Worm (Caenorhabditis elegans) whole organism, L3 larva: Measurements from ENCODE around the gene mics-1.

ENCODE experiments used
- R02D3.7 ChIP-seq: fragments of 150-350 bp; optimal IDR thresholded peaks from 2 replicates; lab custom pipeline; 2014; ENCODE audit warnings: missing biosample characterization, missing genetic modification characterization
- ZK546.5 ChIP-seq: sonication (generic microtip); optimal IDR thresholded peaks from 2 replicates; lab custom pipeline; 2017; ENCODE audit warnings: missing biosample characterization, missing genetic modification characterization
- aly-2 ChIP-seq: fragments of 150-350 bp; optimal IDR thresholded peaks from 2 replicates; lab custom pipeline; 2014; ENCODE audit warnings: missing biosample characterization, missing genetic modification characterization
- ceh-16 ChIP-seq: sonication (generic microtip); optimal IDR thresholded peaks from 2 replicates; lab custom pipeline; 2017; ENCODE audit warnings: missing biosample characterization, missing genetic modification characterization
- ceh-82 ChIP-seq: fragments of 150-350 bp; optimal IDR thresholded peaks from 2 replicates; lab custom pipeline; 2014; ENCODE audit warnings: missing biosample characterization, missing genetic modification characterization
- ceh-9 ChIP-seq: sonication (generic microtip); optimal IDR thresholded peaks from 2 replicates; lab custom pipeline; 2018; ENCODE audit warnings: missing biosample characterization, missing genetic modification characterization
- egl-27 ChIP-seq: sonication (generic microtip); optimal IDR thresholded peaks from 4 replicates; lab custom pipeline; 2017; ENCODE audit warnings: missing biosample characterization, missing genetic modification reagents, missing genetic modification characterization
- elt-1 ChIP-seq: fragments of 150-350 bp; optimal IDR thresholded peaks from 2 replicates; lab custom pipeline; 2014; ENCODE audit warnings: missing biosample characterization, missing genetic modification characterization
- elt-2 ChIP-seq: sonication (generic microtip); optimal IDR thresholded peaks from 2 replicates; lab custom pipeline; 2016; ENCODE audit warnings: missing genetic modification reagents, mild to moderate bottlenecking, missing genetic modification characterization, missing compliant biosample characterization
- elt-3 ChIP-seq, 3 experiments: fragments of 150-350 bp in 1 of 3; sonication (generic microtip) in 2 of 3; optimal IDR thresholded peaks; 2 replicates in 2 of 3; 4 replicates in 1 of 3; lab custom pipeline; 2014 to 2017; ENCODE audit warnings: missing biosample characterization in 3 of 3, missing genetic modification characterization in 3 of 3
- eor-1 ChIP-seq, 2 experiments: fragments of 150-350 bp; optimal IDR thresholded peaks; 2 replicates each; lab custom pipeline; 2014 to 2018; ENCODE audit warnings: missing biosample characterization in 2 of 2, missing genetic modification characterization in 2 of 2
- fkh-10 ChIP-seq: sonication (generic microtip); optimal IDR thresholded peaks from 2 replicates; lab custom pipeline; 2017; ENCODE audit warnings: missing biosample characterization, missing genetic modification reagents, missing genetic modification characterization
- fkh-2 ChIP-seq: fragments of 150-350 bp; optimal IDR thresholded peaks from 2 replicates; lab custom pipeline; 2014; ENCODE audit warnings: missing biosample characterization, missing genetic modification reagents, missing genetic modification characterization
- fos-1 ChIP-seq: fragments of 150-350 bp; optimal IDR thresholded peaks from 2 replicates; lab custom pipeline; 2014; ENCODE audit warnings: missing biosample characterization, missing genetic modification characterization
- hmg-11 ChIP-seq: sonication (generic microtip); optimal IDR thresholded peaks from 2 replicates; lab custom pipeline; 2016; ENCODE audit warnings: missing genetic modification characterization, missing compliant biosample characterization
- lin-15B ChIP-seq: fragments of 150-350 bp; optimal IDR thresholded peaks from 2 replicates; lab custom pipeline; 2014; ENCODE audit warnings: missing biosample characterization, missing genetic modification characterization
- lin-39 ChIP-seq: fragments of 150-350 bp; optimal IDR thresholded peaks from 2 replicates; lab custom pipeline; 2018; ENCODE audit warnings: missing biosample characterization, missing genetic modification reagents, missing genetic modification characterization
- lsy-12 ChIP-seq: sonication (generic microtip); optimal IDR thresholded peaks from 2 replicates; lab custom pipeline; 2016; ENCODE audit warnings: mild to moderate bottlenecking, missing genetic modification characterization, missing compliant biosample characterization
- mdl-1 ChIP-seq: fragments of 150-350 bp; optimal IDR thresholded peaks from 2 replicates; lab custom pipeline; 2014; ENCODE audit warnings: missing biosample characterization, missing genetic modification characterization
- mml-1 ChIP-seq: fragments of 150-350 bp; sonication (generic microtip); optimal IDR thresholded peaks from 3 replicates; lab custom pipeline; 2014; ENCODE audit warnings: missing biosample characterization, missing genetic modification characterization
- nfya-1 ChIP-seq: sonication (generic microtip); optimal IDR thresholded peaks from 2 replicates; lab custom pipeline; 2017; ENCODE audit warnings: missing genetic modification characterization, mild to moderate bottlenecking, missing compliant biosample characterization, antibody characterized with exemption, moderate library complexity; ENCODE audit not compliant: insufficient read depth
- nhr-23 ChIP-seq: fragments of 150-350 bp; optimal IDR thresholded peaks from 2 replicates; lab custom pipeline; 2014; ENCODE audit warnings: missing biosample characterization, missing genetic modification reagents, missing genetic modification characterization
- nhr-28 ChIP-seq: fragments of 150-350 bp; optimal IDR thresholded peaks from 2 replicates; lab custom pipeline; 2014; ENCODE audit warnings: missing biosample characterization, missing genetic modification characterization
- nhr-67 ChIP-seq: fragments of 150-350 bp; optimal IDR thresholded peaks from 2 replicates; lab custom pipeline; 2014; ENCODE audit warnings: missing biosample characterization, missing genetic modification characterization
- nhr-76 ChIP-seq: fragments of 150-350 bp; sonication (generic microtip); optimal IDR thresholded peaks from 5 replicates; lab custom pipeline; 2014; ENCODE audit warnings: missing biosample characterization, missing genetic modification characterization
- nhr-77 ChIP-seq: fragments of 150-350 bp; optimal IDR thresholded peaks from 2 replicates; lab custom pipeline; 2014; ENCODE audit warnings: missing biosample characterization, missing genetic modification characterization
- pha-4 ChIP-seq: fragments of 150-350 bp; optimal IDR thresholded peaks from 2 replicates; lab custom pipeline; 2014; ENCODE audit warnings: missing biosample characterization, missing genetic modification reagents, missing genetic modification characterization
- sea-2 ChIP-seq: fragments of 150-350 bp; sonication (generic microtip); optimal IDR thresholded peaks from 4 replicates; lab custom pipeline; 2014; ENCODE audit warnings: missing biosample characterization, missing genetic modification reagents, missing genetic modification characterization
- snpc-4 ChIP-seq: fragments of 150-350 bp; optimal IDR thresholded peaks from 2 replicates; lab custom pipeline; 2014; ENCODE audit warnings: missing biosample characterization, missing genetic modification characterization
- ztf-11 ChIP-seq: fragments of 150-350 bp; optimal IDR thresholded peaks from 2 replicates; lab custom pipeline; 2014; ENCODE audit warnings: missing biosample characterization, missing genetic modification characterization
- ztf-4 ChIP-seq: fragments of 150-350 bp; optimal IDR thresholded peaks from 2 replicates; lab custom pipeline; 2014; ENCODE audit warnings: missing biosample characterization, missing genetic modification characterization

The mics-1 gene

DNA sequence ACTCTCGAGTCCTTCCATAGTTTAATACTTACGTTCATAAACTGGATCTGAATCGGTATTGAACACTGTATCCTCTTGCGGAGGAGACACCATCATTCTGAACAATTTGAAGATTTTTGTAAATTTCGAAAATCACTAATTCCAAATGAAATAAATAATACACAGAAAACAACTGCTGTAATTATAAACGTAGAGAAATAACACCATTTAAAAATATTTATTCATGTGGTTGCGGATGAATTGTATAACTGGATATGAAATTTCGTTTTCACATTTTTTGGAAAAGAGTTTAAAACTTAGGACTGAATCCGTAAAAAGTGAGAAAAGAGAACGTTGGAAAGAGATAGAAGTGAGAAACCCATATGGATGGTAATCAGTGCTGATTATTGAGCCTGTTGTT lies at the start of gene mics-1:
mics-1 (minus strand) TSS at position 101 of the 400 bp plus-strand sequence.
- TF ChIP-seq hmg-11 (tag; lab: Kevin White, UChicago) (no peak), eor-1 (tag; optimal IDR thresholded peaks at IDR 0.05; lab: Kevin White, UChicago) (no peak), sea-2 (GFP tag; lab: Kevin White, UChicago) (no peak)
- TF ChIP-seq, all 47 proteins: peak for 0

DNA sequence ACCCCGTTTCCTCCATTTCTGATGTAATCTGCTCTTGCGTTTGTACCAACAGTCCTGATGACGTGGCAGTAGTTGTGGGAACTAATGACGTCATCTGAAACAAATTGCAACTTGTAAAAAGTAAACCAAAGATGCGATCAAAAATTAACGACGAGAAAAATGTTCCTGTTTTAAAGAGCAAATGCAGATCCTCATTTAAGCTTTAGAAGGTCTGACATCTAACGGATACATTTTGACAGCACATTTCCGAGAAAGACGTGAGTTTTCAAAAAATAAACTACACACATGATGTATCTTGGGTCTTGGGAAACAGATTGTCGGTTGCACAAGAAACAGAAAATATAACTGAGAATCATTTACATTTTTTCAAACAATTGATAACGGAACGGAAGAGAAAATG lies 37.4 kb upstream of the mics-1 start, which contains the start of gene H09F14.1:
H09F14.1 (minus strand) TSS at position 101 of the 400 bp plus-strand sequence.
- TF ChIP-seq aly-2 (no peak), fkh-10 (GFP tag; lab: Kevin White, UChicago) (no peak), snpc-4 (no peak), lin-15B (tag; lab: Kevin White, UChicago) (no peak), ztf-4 (tag; lab: Kevin White, UChicago) (no peak), nhr-77 (tag; lab: Kevin White, UChicago) (no peak), elt-3 (tag; optimal IDR thresholded peaks at IDR 0.05; lab: Kevin White, UChicago) (no peak)

DNA sequence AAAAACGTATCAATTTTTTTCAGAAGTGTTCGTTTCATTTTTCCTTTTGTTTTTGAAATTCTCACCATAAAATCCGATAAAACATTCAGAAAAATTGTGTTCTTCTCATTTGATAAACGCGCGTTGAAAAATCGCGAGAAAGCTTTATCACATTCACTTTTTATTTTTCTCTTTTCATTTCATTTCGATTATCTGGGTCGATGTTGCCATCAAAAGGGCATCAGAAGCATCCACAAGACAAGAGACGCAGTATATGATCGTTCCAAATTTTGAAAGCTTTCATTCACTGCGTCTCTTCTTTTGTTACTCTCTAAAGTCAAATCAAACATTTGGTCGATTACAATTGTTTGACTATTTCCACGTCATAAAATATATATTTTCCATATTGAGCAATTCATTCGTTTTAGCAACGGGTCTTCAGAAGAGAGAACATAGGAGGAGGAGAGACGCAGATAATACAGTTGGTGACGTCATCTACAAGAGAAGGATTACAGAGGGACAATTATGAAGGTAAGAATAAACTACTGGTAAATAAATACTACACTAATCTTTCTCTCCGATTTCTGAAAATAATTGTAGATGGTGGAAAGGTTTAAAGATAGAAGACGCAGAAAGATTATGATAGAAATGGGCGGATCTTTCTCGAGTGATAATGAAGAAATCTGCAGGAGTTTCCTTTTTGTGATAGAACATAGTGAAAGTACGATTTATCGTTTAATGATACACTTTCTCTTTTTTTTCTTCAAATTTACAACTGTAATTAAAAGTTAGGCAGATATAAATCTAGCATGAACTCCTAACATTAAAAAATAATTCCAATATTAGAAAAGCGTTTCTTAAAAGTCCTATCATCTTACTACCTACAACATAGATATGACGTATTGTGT lies 24.2 kb upstream of the mics-1 start, which contains the start of gene H27A22.1:
H27A22.1 (plus strand) TSS at position 505 of the 887 bp plus-strand sequence.
- TF ChIP-seq nhr-28 (no peak), pha-4 (peak; percentile 35), mml-1 (tag; lab: Kevin White, UChicago) (no peak), egl-27 (tag; lab: Kevin White, UChicago) (no peak), nhr-23 (tag; lab: Kevin White, UChicago) (peak; percentile 57), nfya-1 (no peak), R02D3.7 (tag; lab: Kevin White, UChicago) (no peak)

DNA sequence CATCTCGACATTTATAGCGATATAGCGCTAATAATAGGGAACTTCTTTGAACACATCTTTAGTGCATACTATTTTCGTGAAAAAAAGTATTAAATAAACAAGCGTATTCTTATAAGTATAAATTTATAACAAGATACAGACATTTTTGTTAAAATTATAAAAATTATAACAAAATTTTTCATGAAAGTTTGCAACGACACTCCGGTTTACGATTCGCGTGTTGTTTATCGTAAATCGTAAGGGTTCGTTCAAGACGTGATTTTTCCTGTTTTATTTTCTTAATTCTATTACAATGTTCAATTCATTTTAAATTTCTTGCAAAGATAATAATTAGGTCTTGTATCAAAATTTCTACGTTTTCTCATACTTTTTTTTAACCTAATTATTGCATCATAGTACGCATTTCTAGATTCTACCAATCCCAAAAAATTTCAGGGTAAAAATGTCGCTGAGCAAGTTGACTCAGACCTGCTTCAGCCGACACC lies 20.6 kb upstream of the mics-1 start, which contains the start of gene scpl-4:
scpl-4 (plus strand) TSS at position 435 of the 485 bp plus-strand sequence.
- TF ChIP-seq sea-2 (GFP tag; lab: Kevin White, UChicago): no peak
- no peak for TF ChIP-seq lin-39 (tag; lab: Kevin White, UChicago)
- no peak for TF ChIP-seq ztf-11 (tag; lab: Kevin White, UChicago)
- no peak for TF ChIP-seq mdl-1 (tag; lab: Kevin White, UChicago)
- TF ChIP-seq R02D3.7 (tag; lab: Kevin White, UChicago): no peak
- no peak for TF ChIP-seq nhr-77 (tag; lab: Kevin White, UChicago)
- no peak for TF ChIP-seq nfya-1
- no peak for TF ChIP-seq fkh-2 (tag; lab: Kevin White, UChicago)
- no peak for TF ChIP-seq snpc-4
- no peak for TF ChIP-seq elt-3 (tag; optimal IDR thresholded peaks at IDR 0.05; lab: Kevin White, UChicago)
- no peak for TF ChIP-seq nhr-28

DNA sequence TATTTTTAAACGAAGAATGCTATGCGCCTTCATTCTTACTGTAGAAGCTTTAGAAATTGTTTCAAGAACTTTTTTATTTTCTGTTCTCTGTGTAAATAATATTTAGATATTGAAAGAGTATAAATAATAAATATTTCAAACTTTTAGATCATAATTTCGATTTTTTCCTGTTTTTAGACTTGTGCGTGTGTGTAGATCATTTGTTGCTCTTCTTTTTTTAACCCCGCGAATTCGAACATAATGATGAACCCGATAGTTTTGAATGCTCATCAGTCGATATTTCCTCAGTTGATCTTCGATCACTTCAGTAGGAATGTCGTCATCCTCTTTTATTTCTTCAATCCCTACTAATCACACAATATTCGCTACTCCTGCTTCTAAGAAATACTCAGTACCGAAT lies 19.1 kb upstream of the mics-1 start, which contains the start of gene T21C9.13:
T21C9.13 (plus strand) TSS at position 33 of the 400 bp plus-strand sequence.
- no peak for TF ChIP-seq lin-39 (tag; lab: Kevin White, UChicago)
- no peak for TF ChIP-seq nhr-67 (tag; lab: Kevin White, UChicago)
- no peak for TF ChIP-seq ceh-16 (tag; lab: Kevin White, UChicago)
- no peak for TF ChIP-seq pha-4
- TF ChIP-seq R02D3.7 (tag; lab: Kevin White, UChicago): no peak
- TF ChIP-seq, all 47 proteins: peak for 0

DNA sequence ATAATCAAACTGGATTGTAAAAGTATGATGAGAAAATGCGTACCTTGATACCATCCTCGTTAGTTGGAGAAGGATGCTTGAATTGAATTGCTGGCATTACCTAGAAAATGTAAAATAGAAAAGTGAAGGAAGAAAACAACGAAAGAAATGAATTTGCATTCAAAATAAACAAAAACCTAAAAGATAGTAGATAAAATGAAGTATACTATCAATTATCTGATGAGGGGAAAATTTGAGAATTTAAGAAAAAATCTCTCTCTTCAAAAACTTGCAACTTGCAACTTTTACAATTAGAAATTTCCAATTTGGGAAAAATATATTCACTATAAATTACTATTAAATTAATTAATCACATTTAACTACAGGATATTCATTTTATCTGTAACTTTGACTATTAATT lies 16.7 kb upstream of the mics-1 start, which contains the start of gene T21C9.11:
T21C9.11 (minus strand) TSS at position 101 of the 400 bp plus-strand sequence.
- TF ChIP-seq ZK546.5 (no peak), R02D3.7 (tag; lab: Kevin White, UChicago) (no peak), nhr-67 (tag; lab: Kevin White, UChicago) (no peak), nhr-23 (tag; lab: Kevin White, UChicago) (no peak), ztf-11 (tag; lab: Kevin White, UChicago) (no peak), nhr-76 (tag; lab: Kevin White, UChicago) (no peak), mdl-1 (tag; lab: Kevin White, UChicago) (no peak), elt-3 (tag; optimal IDR thresholded peaks at IDR 0.05; lab: Kevin White, UChicago) (no peak), fkh-10 (GFP tag; lab: Kevin White, UChicago) (no peak), ceh-16 (tag; lab: Kevin White, UChicago) (no peak), fkh-2 (tag; lab: Kevin White, UChicago) (no peak), eor-1 (tag; optimal IDR thresholded peaks at IDR 0.05; lab: Kevin White, UChicago) (no peak), elt-2 (no peak), lin-15B (tag; lab: Kevin White, UChicago) (no peak), fos-1 (no peak), ceh-82 (tag; lab: Kevin White, UChicago) (no peak), ceh-9 (tag; lab: Kevin White, UChicago) (no peak), egl-27 (tag; lab: Kevin White, UChicago) (no peak), lsy-12 (tag; lab: Kevin White, UChicago) (no peak), elt-1 (no peak)
